Fruit fly (Drosophila melanogaster) whole organism, embryonic: ENCODE data around the gene usp.
A peak's percentile ranks its signal among the peaks of the same experiment; 100 is the strongest.

Experiments
- Bdp1 ChIP-seq: fragments of 200-800 bp; sonication (Bioruptor generic); optimal IDR thresholded peaks from 3 replicates; lab custom pipeline; 2016; ENCODE audit warnings: missing biosample characterization, missing genetic modification characterization
- CG12659 ChIP-seq: fragments of 200-800 bp; sonication (Bioruptor generic); optimal IDR thresholded peaks from 3 replicates; lab custom pipeline; 2017; ENCODE audit warnings: mild to moderate bottlenecking, missing biosample characterization, missing genetic modification reagents, missing genetic modification characterization
- CG15073 ChIP-seq: fragments of 200-800 bp; sonication (Bioruptor generic); optimal IDR thresholded peaks from 2 replicates; lab custom pipeline; 2016; ENCODE audit warnings: missing biosample characterization, missing genetic modification characterization
- CG1603 ChIP-seq: fragments of 200-800 bp; sonication (Bioruptor generic); optimal IDR thresholded peaks from 2 replicates; lab custom pipeline; 2019; ENCODE audit warnings: missing biosample characterization, mild to moderate bottlenecking, missing genetic modification characterization, moderate library complexity
- CG2678 ChIP-seq: fragments of 200-800 bp; sonication (Bioruptor generic); optimal IDR thresholded peaks from 3 replicates; lab custom pipeline; 2019; ENCODE audit warnings: missing biosample characterization, mild to moderate bottlenecking, missing genetic modification characterization, moderate library complexity
- CG3163 ChIP-seq: fragments of 200-800 bp; sonication (Bioruptor generic); optimal IDR thresholded peaks from 3 replicates; lab custom pipeline; 2016; ENCODE audit warnings: missing biosample characterization, missing genetic modification characterization
- CG34224 ChIP-seq: fragments of 200-800 bp; sonication (Bioruptor generic); IDR thresholded peaks from 3 replicates; pipeline ENCODE4 v1.3.6; 2022; ENCODE audit warnings: missing biosample characterization, missing genetic modification characterization; ENCODE audit not compliant: partially characterized antibody
- CG34376 ChIP-seq: fragments of 200-800 bp; sonication (Bioruptor generic); optimal IDR thresholded peaks from 2 replicates; lab custom pipeline; 2018; ENCODE audit warnings: missing biosample characterization, mild to moderate bottlenecking, missing genetic modification characterization
- CG4404 ChIP-seq: fragments of 200-800 bp; sonication (Bioruptor generic); IDR thresholded peaks from 2 replicates; pipeline ENCODE4 v1.3.6; 2022; ENCODE audit warnings: missing biosample characterization, missing genetic modification characterization
- CG4730 ChIP-seq: fragments of 200-800 bp; sonication (Bioruptor generic); IDR thresholded peaks from 2 replicates; pipeline ENCODE4 v1.3.6; 2022; ENCODE audit warnings: missing biosample characterization, missing genetic modification characterization
- CG4820 ChIP-seq: fragments of 200-800 bp; sonication (Bioruptor generic); optimal IDR thresholded peaks from 3 replicates; lab custom pipeline; 2016; ENCODE audit warnings: missing biosample characterization, missing genetic modification characterization
- CG4854 ChIP-seq: fragments of 200-800 bp; sonication (Bioruptor generic); optimal IDR thresholded peaks from 2 replicates; lab custom pipeline; 2016; ENCODE audit warnings: missing biosample characterization, missing genetic modification characterization, inconsistent platforms
- CG6791 ChIP-seq: fragments of 200-800 bp; sonication (Bioruptor generic); IDR thresholded peaks from 3 replicates; pipeline ENCODE4 v1.3.6; 2022; ENCODE audit warnings: missing biosample characterization, missing genetic modification characterization; ENCODE audit not compliant: partially characterized antibody
- CG7963 ChIP-seq: fragments of 200-800 bp; sonication (Bioruptor generic); IDR thresholded peaks from 3 replicates; pipeline ENCODE4 v1.3.6; 2022; ENCODE audit warnings: missing biosample characterization, missing genetic modification characterization; ENCODE audit not compliant: partially characterized antibody
- Dip3 ChIP-seq: fragments of 200-800 bp; sonication (Bioruptor generic); optimal IDR thresholded peaks from 3 replicates; lab custom pipeline; 2016; ENCODE audit warnings: missing biosample characterization, missing genetic modification characterization
- Dll ChIP-seq: fragments of 200-800 bp; sonication (Bioruptor generic); IDR thresholded peaks from 4 replicates; pipeline ENCODE4 v1.3.6; 2022; ENCODE audit warnings: missing biosample characterization, missing genetic modification characterization; ENCODE audit not compliant: partially characterized antibody
- Dp ChIP-seq: fragments of 200-800 bp; sonication (Bioruptor generic); optimal IDR thresholded peaks from 2 replicates; lab custom pipeline; 2018; ENCODE audit warnings: missing biosample characterization, mild to moderate bottlenecking, missing genetic modification characterization, moderate library complexity
- E2f2 ChIP-seq: fragments of 200-800 bp; sonication (Bioruptor generic); IDR thresholded peaks from 2 replicates; pipeline ENCODE4 v1.3.6; 2022; ENCODE audit warnings: missing biosample characterization, missing genetic modification characterization
- Fer2 ChIP-seq: fragments of 200-800 bp; sonication (Bioruptor generic); optimal IDR thresholded peaks from 2 replicates; lab custom pipeline; 2018; ENCODE audit warnings: missing biosample characterization, mild to moderate bottlenecking, missing genetic modification characterization, moderate library complexity
- GATAe ChIP-seq: fragments of 200-800 bp; sonication (Bioruptor generic); conservative IDR thresholded peaks from 2 replicates; pipeline ENCODE4 v1.3.6; 2022; ENCODE audit warnings: missing biosample characterization, missing genetic modification characterization
- Hmx ChIP-seq: fragments of 200-800 bp; sonication (Bioruptor generic); optimal IDR thresholded peaks from 2 replicates; lab custom pipeline; 2016; ENCODE audit warnings: missing biosample characterization, missing genetic modification characterization
- Myb ChIP-seq: fragments of 200-800 bp; sonication (Bioruptor generic); optimal IDR thresholded peaks from 2 replicates; lab custom pipeline; 2016; ENCODE audit warnings: missing biosample characterization, missing genetic modification characterization
- NC2β ChIP-seq: fragments of 200-800 bp; sonication (Bioruptor generic); optimal IDR thresholded peaks from 2 replicates; lab custom pipeline; 2016; ENCODE audit warnings: missing biosample characterization, missing genetic modification characterization
- Oaz ChIP-seq: fragments of 200-800 bp; sonication (Bioruptor generic); IDR thresholded peaks from 2 replicates; pipeline ENCODE4 v1.3.6; 2022; ENCODE audit warnings: missing biosample characterization, missing genetic modification characterization
- Trl ChIP-seq, 3 experiments: fragments of >200 bp in 2 of 3; fragments of 200-800 bp in 1 of 3; sonication (Bioruptor generic) in 1 of 3; optimal IDR thresholded peaks; 2 replicates in 1 of 3; 3 replicates in 2 of 3; lab custom pipeline; 2016 to 2017; ENCODE audit warnings: missing biosample characterization in 1 of 3, missing genetic modification characterization in 1 of 3
- Xbp1 ChIP-seq: fragments of 200-800 bp; sonication (Bioruptor generic); optimal IDR thresholded peaks from 3 replicates; lab custom pipeline; 2016; ENCODE audit warnings: missing biosample characterization, mild to moderate bottlenecking, missing genetic modification characterization
- YL-1 ChIP-seq: fragments of 200-800 bp; sonication (Bioruptor generic); optimal IDR thresholded peaks from 3 replicates; lab custom pipeline; 2017; ENCODE audit warnings: missing biosample characterization, mild to moderate bottlenecking, missing genetic modification characterization
- ac ChIP-seq: fragments of 200-800 bp; sonication (Bioruptor generic); optimal IDR thresholded peaks from 3 replicates; lab custom pipeline; 2017; ENCODE audit warnings: missing biosample characterization, mild to moderate bottlenecking, missing genetic modification characterization
- amos ChIP-seq: fragments of 200-800 bp; sonication (Bioruptor generic); IDR thresholded peaks from 2 replicates; pipeline ENCODE4 v1.3.6; 2022; ENCODE audit warnings: missing biosample characterization, missing genetic modification characterization; ENCODE audit not compliant: partially characterized antibody
- caup ChIP-seq: fragments of 200-800 bp; sonication (Bioruptor generic); optimal IDR thresholded peaks from 3 replicates; lab custom pipeline; 2017; ENCODE audit warnings: missing biosample characterization, mild to moderate bottlenecking, missing genetic modification characterization, moderate library complexity; ENCODE audit not compliant: severe bottlenecking
- danr ChIP-seq: fragments of 200-800 bp; sonication (Bioruptor generic); IDR thresholded peaks from 2 replicates; pipeline ENCODE4 v1.3.6; 2022; ENCODE audit warnings: missing biosample characterization, missing genetic modification characterization
- fd3F ChIP-seq: fragments of 200-800 bp; sonication (Bioruptor generic); optimal IDR thresholded peaks from 2 replicates; lab custom pipeline; 2018; ENCODE audit warnings: missing biosample characterization, mild to moderate bottlenecking, missing genetic modification characterization, moderate library complexity
- gcm ChIP-seq: fragments of 200-800 bp; sonication (Bioruptor generic); optimal IDR thresholded peaks from 2 replicates; lab custom pipeline; 2019; ENCODE audit warnings: missing biosample characterization, mild to moderate bottlenecking, missing genetic modification characterization, moderate library complexity
- inv ChIP-seq: fragments of 200-800 bp; sonication (Bioruptor generic); IDR thresholded peaks from 2 replicates; pipeline ENCODE4 v1.3.6; 2022; ENCODE audit warnings: missing biosample characterization, missing genetic modification characterization; ENCODE audit not compliant: partially characterized antibody
- knrl ChIP-seq: fragments of 200-800 bp; sonication (Bioruptor generic); IDR thresholded peaks from 3 replicates; pipeline ENCODE4 v1.3.6; 2022; ENCODE audit warnings: missing biosample characterization, missing genetic modification characterization; ENCODE audit not compliant: partially characterized antibody
- lola ChIP-seq, 3 experiments: fragments of >200 bp in 2 of 3; fragments of 200-800 bp in 1 of 3; sonication (Bioruptor generic) in 1 of 3; optimal IDR thresholded peaks; 2 replicates each; lab custom pipeline; 2017 to 2019; ENCODE audit warnings: missing biosample characterization in 3 of 3, missing genetic modification characterization in 3 of 3, mild to moderate bottlenecking in 1 of 3, moderate library complexity in 1 of 3
- p53 ChIP-seq: fragments of 200-800 bp; sonication (Bioruptor generic); optimal IDR thresholded peaks from 2 replicates; lab custom pipeline; 2016; ENCODE audit warnings: missing biosample characterization, missing genetic modification characterization
- phol ChIP-seq: fragments of 200-800 bp; sonication (Bioruptor generic); optimal IDR thresholded peaks from 3 replicates; lab custom pipeline; 2018; ENCODE audit warnings: missing biosample characterization, mild to moderate bottlenecking, missing genetic modification characterization, moderate library complexity
- salm ChIP-seq: fragments of 200-800 bp; sonication (Bioruptor generic); optimal IDR thresholded peaks from 2 replicates; lab custom pipeline; 2018; ENCODE audit warnings: missing biosample characterization, mild to moderate bottlenecking, missing genetic modification characterization
- sens ChIP-seq: fragments of 200-800 bp; sonication (Bioruptor generic); peaks from one replicate; lab custom pipeline; 2016; ENCODE audit warnings: missing biosample characterization, missing genetic modification characterization
- sug ChIP-seq: fragments of 200-800 bp; optimal IDR thresholded peaks from 2 replicates; lab custom pipeline; 2019; ENCODE audit warnings: missing biosample characterization, mild to moderate bottlenecking, missing genetic modification characterization, moderate library complexity
- toy ChIP-seq: fragments of 200-800 bp; sonication (Bioruptor generic); IDR thresholded peaks from 2 replicates; pipeline ENCODE4 v1.3.6; 2022; ENCODE audit warnings: missing biosample characterization, missing genetic modification characterization
- trem ChIP-seq: fragments of 200-800 bp; optimal IDR thresholded peaks from 3 replicates; lab custom pipeline; 2019; ENCODE audit warnings: missing biosample characterization, mild to moderate bottlenecking, missing genetic modification characterization, moderate library complexity
- unc-4 ChIP-seq: fragments of 200-800 bp; sonication (Bioruptor generic); IDR thresholded peaks from 2 replicates; pipeline ENCODE4 v1.3.6; 2022; ENCODE audit warnings: missing biosample characterization, missing genetic modification characterization; ENCODE audit not compliant: partially characterized antibody
- unpg ChIP-seq: fragments of 200-800 bp; sonication (Bioruptor generic); optimal IDR thresholded peaks from 3 replicates; lab custom pipeline; 2018; ENCODE audit warnings: missing biosample characterization, mild to moderate bottlenecking, missing genetic modification characterization, moderate library complexity
- z ChIP-seq: fragments of 200-800 bp; sonication (Bioruptor generic); IDR thresholded peaks from 3 replicates; pipeline ENCODE4 v1.3.6; 2022; ENCODE audit warnings: missing biosample characterization, missing genetic modification characterization

Gene usp

DNA sequence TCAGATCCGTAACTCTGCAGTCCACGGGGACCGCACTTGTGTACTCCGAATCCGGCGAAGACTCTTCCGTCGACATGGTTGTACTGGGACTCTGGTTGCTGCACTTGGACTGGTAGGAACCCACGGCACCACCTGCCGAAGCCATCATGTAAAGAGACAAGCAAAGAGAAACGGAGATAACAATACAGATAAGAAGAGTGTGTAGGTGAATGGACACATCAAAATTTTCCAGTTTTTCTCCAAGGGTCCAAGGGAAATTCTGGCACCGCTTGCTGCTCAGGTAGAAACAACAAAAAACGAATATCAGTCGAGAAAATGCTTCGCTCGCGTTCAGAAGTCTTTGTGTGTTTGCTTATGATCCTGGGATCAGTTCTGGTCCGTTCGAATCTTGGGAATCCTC is 26.2 kb upstream of the usp start, which contains the start of gene CG4194:
CG4194 (plus strand) TSS at position 301 of the 400 bp plus-strand sequence.
- no peak for TF ChIP-seq CG4730 (GFP tag; lab: Robert Waterston, UW)
- no peak for TF ChIP-seq z (GFP tag; lab: Robert Waterston, UW)
- TF ChIP-seq ac (GFP tag; lab: Kevin White, UChicago): peak; percentile 8
- TF ChIP-seq Trl (optimal IDR thresholded peaks at IDR 0.05; lab: Kevin White, UChicago): no peak
- no peak for TF ChIP-seq Trl (GFP tag; optimal IDR thresholded peaks at IDR 0.05; lab: Kevin White, UChicago)
- no peak for TF ChIP-seq caup (GFP tag; lab: Kevin White, UChicago)
- no peak for TF ChIP-seq toy
- TF ChIP-seq Fer2 (tag; lab: Kevin White, UChicago): no peak
- no peak for TF ChIP-seq inv
- no peak for TF ChIP-seq NC2β (GFP tag; lab: Kevin White, UChicago)
- TF ChIP-seq CG3163 (GFP tag; lab: Kevin White, UChicago): peak; percentile 50

dm6 chrX:2066259-2066658 is 24.1 kb upstream of the usp start, which contains the start of gene CG14054:
CG14054 (minus strand) TSS chrX:2066359.
- TF ChIP-seq lola (GFP tag; optimal IDR thresholded peaks at IDR 0.05; lab: Kevin White, UChicago) (no peak), sens (peak; percentile 24), danr (GFP tag; lab: Robert Waterston, UW) (no peak)

DNA sequence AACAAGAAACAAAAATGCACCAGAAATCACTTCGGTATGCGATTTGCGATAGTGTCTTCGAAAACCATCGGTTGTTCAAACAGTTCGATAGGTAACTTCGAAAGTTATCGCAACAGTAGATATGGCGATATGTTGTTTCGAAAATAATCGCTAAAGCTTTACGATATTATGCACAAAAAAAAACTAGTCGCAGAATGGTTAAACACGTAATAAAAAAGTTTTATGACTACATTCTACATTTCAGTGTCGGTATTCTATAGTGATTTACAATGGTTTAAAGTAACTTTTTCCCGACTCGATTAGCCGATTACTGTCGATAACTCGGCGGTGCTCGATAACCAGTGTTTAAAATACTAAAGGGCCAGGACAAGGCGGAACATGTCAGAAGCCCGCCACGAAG is 23.0 kb upstream of the usp start, which contains the start of gene CG4281:
CG4281 (minus strand) TSS at position 70 of the 400 bp plus-strand sequence.
- TF ChIP-seq p53 (GFP tag; lab: Kevin White, UChicago): peak; percentile 74
- no peak for TF ChIP-seq Dip3 (GFP tag; lab: Kevin White, UChicago)
- peak; percentile 91 for TF ChIP-seq knrl (GFP tag; lab: Robert Waterston, UW)
- TF ChIP-seq CG4730 (GFP tag; lab: Robert Waterston, UW): no peak
- no peak for TF ChIP-seq CG4820 (GFP tag; lab: Kevin White, UChicago)
- no peak for TF ChIP-seq salm (tag; lab: Kevin White, UChicago)
- peak; percentile 7 for TF ChIP-seq CG34376 (GFP tag; lab: Kevin White, UChicago)
- TF ChIP-seq gcm (GFP tag; lab: Kevin White, UChicago): no peak
- TF ChIP-seq E2f2 (GFP tag; lab: Robert Waterston, UW): peak; percentile 82
- no peak for TF ChIP-seq CG15073 (GFP tag; lab: Kevin White, UChicago)
- peak; percentile 97 for TF ChIP-seq unc-4 (GFP tag; lab: Robert Waterston, UW)
- peak; percentile 99 for TF ChIP-seq CG34224 (GFP tag; lab: Robert Waterston, UW)
- no peak for TF ChIP-seq Xbp1
- TF ChIP-seq CG12659 (GFP tag; lab: Kevin White, UChicago): peak; percentile 40
- TF ChIP-seq GATAe (GFP tag; lab: Robert Waterston, UW): no peak
- TF ChIP-seq CG7963 (GFP tag; lab: Robert Waterston, UW): peak; percentile 87
- TF ChIP-seq phol: peak; percentile 46
- no peak for TF ChIP-seq Bdp1 (GFP tag; lab: Kevin White, UChicago)
- TF ChIP-seq CG6791 (GFP tag; lab: Robert Waterston, UW): peak; percentile 82
- peak; percentile 14 for TF ChIP-seq CG1603 (tag; lab: Kevin White, UChicago)
- peak; percentile 4 for TF ChIP-seq CG2678 (tag; lab: Kevin White, UChicago)
- TF ChIP-seq amos (GFP tag; lab: Robert Waterston, UW): peak; percentile 90
- TF ChIP-seq trem: no peak
- TF ChIP-seq unpg: no peak
- TF ChIP-seq sug (tag; lab: Kevin White, UChicago): no peak
- TF ChIP-seq Dll (GFP tag; lab: Robert Waterston, UW): peak; percentile 98
- no peak for TF ChIP-seq fd3F (GFP tag; lab: Kevin White, UChicago)
- no peak for TF ChIP-seq CG4854 (GFP tag; lab: Kevin White, UChicago)
- TF ChIP-seq Oaz (GFP tag; lab: Robert Waterston, UW): no peak
- TF ChIP-seq Hmx (GFP tag; lab: Kevin White, UChicago): no peak
- TF ChIP-seq YL-1 (GFP tag; lab: Kevin White, UChicago): peak; percentile 27
- TF ChIP-seq Dp: peak; percentile 74
- TF ChIP-seq CG4404 (GFP tag; lab: Robert Waterston, UW): no peak
- peak; percentile 32 for TF ChIP-seq Myb (GFP tag; lab: Kevin White, UChicago)
